Fruit fly (Drosophila melanogaster): ENCODE data around the gene CG42238.

The CG42238 gene

DNA sequence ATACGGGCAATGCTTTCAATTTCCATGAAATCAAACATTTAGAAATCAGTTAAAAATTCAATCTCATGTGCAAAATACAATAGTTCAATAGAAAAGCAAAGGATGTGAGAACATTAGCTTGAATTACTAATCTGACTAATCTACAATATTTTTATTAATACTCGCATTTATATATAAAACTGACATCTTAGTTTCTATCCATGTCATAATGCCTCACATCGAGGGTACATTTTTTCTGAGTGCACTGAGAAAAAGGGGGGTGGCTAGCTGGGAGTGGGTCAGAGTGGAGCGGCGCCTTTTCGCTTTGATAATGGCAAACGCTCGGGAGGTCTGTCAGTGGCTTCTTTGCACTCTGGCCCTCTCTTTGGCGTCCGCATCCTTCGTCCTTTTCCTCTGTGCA is 100.6 kb downstream of the CG42238 start (continued):
- TF ChIP-seq dysf (GFP tag; IDR thresholded peaks at IDR 0.05) (peak; percentile 36; the same call in 1 of the 3 replicates), Doc3 (GFP tag; IDR thresholded peaks at IDR 0.05; ENCODE audit: partially characterized antibody) (no peak), yki (optimal IDR thresholded peaks at IDR 0.05) (no peak), Rfx (GFP tag; IDR thresholded peaks at IDR 0.05) (peak; percentile 4; the same call in 1 of the 2 replicates), gsb-n (tag; optimal IDR thresholded peaks at IDR 0.05) (no peak), CG7839 (tag; optimal IDR thresholded peaks at IDR 0.05) (peak; percentile 36), CG7556 (GFP tag; optimal IDR thresholded peaks at IDR 0.05) (peak; percentile 31), CG2202 (tag; optimal IDR thresholded peaks at IDR 0.05) (no peak), nmo (GFP tag; optimal IDR thresholded peaks at IDR 0.05) (no peak), Elba2 (GFP tag; optimal IDR thresholded peaks at IDR 0.05) (no peak), CG10274 (GFP tag; optimal IDR thresholded peaks at IDR 0.05) (no peak), bab2 (GFP tag; optimal IDR thresholded peaks at IDR 0.05) (peak; percentile 4), CG34422 (GFP tag; IDR thresholded peaks at IDR 0.05) (no peak), CG6791 (GFP tag; IDR thresholded peaks at IDR 0.05; ENCODE audit: partially characterized antibody) (no peak), onecut (GFP tag; IDR thresholded peaks at IDR 0.05) (no peak), CG13123 (GFP tag; optimal IDR thresholded peaks at IDR 0.05) (no peak), Ptx1 (GFP tag; IDR thresholded peaks at IDR 0.05) (peak; percentile 10; the same call in 1 of the 2 replicates), CG9817 (tag; optimal IDR thresholded peaks at IDR 0.05) (no peak), chn (GFP tag; optimal IDR thresholded peaks at IDR 0.05) (no peak), CG4360 (GFP tag; IDR thresholded peaks at IDR 0.05) (no peak), NfI (GFP tag; optimal IDR thresholded peaks at IDR 0.05) (peak; percentile 5), az2 (GFP tag; optimal IDR thresholded peaks at IDR 0.05) (no peak), H15 (GFP tag; IDR thresholded peaks at IDR 0.05) (peak; percentile 26; the same call in 1 of the 3 replicates), crol (GFP tag; IDR thresholded peaks at IDR 0.05) (no peak), CG31365 (tag; optimal IDR thresholded peaks at IDR 0.05) (no peak), fd3F (GFP tag; optimal IDR thresholded peaks at IDR 0.05) (peak; percentile 31), CG6813 (GFP tag; optimal IDR thresholded peaks at IDR 0.05) (peak; percentile 16), crp (GFP tag; optimal IDR thresholded peaks at IDR 0.05) (no peak), CG17359 (tag; optimal IDR thresholded peaks at IDR 0.05) (peak; percentile 48), HHEX (GFP tag; optimal IDR thresholded peaks at IDR 0.05) (peak; percentile 24), CG13424 (tag; optimal IDR thresholded peaks at IDR 0.05) (peak; percentile 55), Hr3 (GFP tag; optimal IDR thresholded peaks at IDR 0.05) (no peak), eve (GFP tag; optimal IDR thresholded peaks at IDR 0.05) (peak in 1 of 2 experiments; percentile 39), grau (tag; optimal IDR thresholded peaks at IDR 0.05) (peak; percentile 44), CG1602 (GFP tag; optimal IDR thresholded peaks at IDR 0.05) (no peak), CG11504 (tag; optimal IDR thresholded peaks at IDR 0.05) (peak; percentile 58), Sox100B (GFP tag; optimal IDR thresholded peaks at IDR 0.05) (peak; percentile 39), lmd (GFP tag; IDR thresholded peaks at IDR 0.05) (peak; percentile 22), CG2712 (tag; optimal IDR thresholded peaks at IDR 0.05) (peak; percentile 52), Side (GFP tag; optimal IDR thresholded peaks at IDR 0.05) (no peak), tll (GFP tag; optimal IDR thresholded peaks at IDR 0.05) (no peak), danr (GFP tag; IDR thresholded peaks at IDR 0.05) (no peak), Gug (GFP tag; IDR thresholded peaks at IDR 0.05) (no peak), CTCF (GFP tag; optimal IDR thresholded peaks at IDR 0.05) (no peak)
